Worm (Caenorhabditis elegans): ENCODE data around the gene R04B3.1.

R04B3.1 gene

ce11 chrX:2439728-2440127, 31.5 kb downstream of the R04B3.1 start (continued):
- TF ChIP-seq mes-2 (tag; optimal IDR thresholded peaks at IDR 0.05; ENCODE audit: poor library complexity, severe bottlenecking) (no peak), fkh-10 (GFP tag; optimal IDR thresholded peaks at IDR 0.05) (no peak), nhr-48 (tag; optimal IDR thresholded peaks at IDR 0.05) (no peak), pqm-1 (tag; optimal IDR thresholded peaks at IDR 0.05) (peak; percentile 67), attf-4 (tag; optimal IDR thresholded peaks at IDR 0.05) (no peak), T26A8.4 (GFP tag; IDR thresholded peaks at IDR 0.05) (no peak), F26F4.8 (GFP tag; conservative IDR thresholded peaks at IDR 0.05) (no peak), nhr-77 (tag; optimal IDR thresholded peaks at IDR 0.05) (peak; percentile 46), nhr-237 (tag; optimal IDR thresholded peaks at IDR 0.05) (no peak)

- TF ChIP-seq hlh-30 (tag; optimal IDR thresholded peaks at IDR 0.05; ENCODE audit: insufficient read depth) (peak; percentile 41), madf-9 (GFP tag; conservative IDR thresholded peaks at IDR 0.05) (no peak)
These were observed 31.9 kb downstream of the R04B3.1 start for ce11 chrX:2439309-2439708.

- TF ChIP-seq lsy-2 (tag; optimal IDR thresholded peaks at IDR 0.05) (no peak), lin-1 (GFP tag; IDR thresholded peaks at IDR 0.05) (no peak), zfp-2 (tag; optimal IDR thresholded peaks at IDR 0.05) (no peak)
These were observed 32.3 kb downstream of the R04B3.1 start, which contains the start of gene gid-2 for ce11 chrX:2438857-2439256. TSS of gene gid-2 (minus strand) at chrX:2438957.

ce11 chrX:2435353-2435752, 35.9 kb downstream of the R04B3.1 start:
- no peak for TF ChIP-seq lin-39 (tag; optimal IDR thresholded peaks at IDR 0.05)
- peak; percentile 14 for TF ChIP-seq dve-1 (tag; optimal IDR thresholded peaks at IDR 0.05; ENCODE audit: insufficient read depth)
- TF ChIP-seq dmd-8 (GFP tag; IDR thresholded peaks at IDR 0.05) = 0 out of 2 replicates have a peak, but pooled peaks have one; percentile 39
- no peak for TF ChIP-seq saeg-2 (GFP tag; IDR thresholded peaks at IDR 0.05)
- TF ChIP-seq fkh-10 (GFP tag; optimal IDR thresholded peaks at IDR 0.05) = no peak
- no peak for TF ChIP-seq mes-2 (tag; optimal IDR thresholded peaks at IDR 0.05; ENCODE audit: poor library complexity, severe bottlenecking)
- TF ChIP-seq T26A8.4 (GFP tag; IDR thresholded peaks at IDR 0.05) = no peak
- peak; percentile 19 for TF ChIP-seq lin-13 (GFP tag; optimal IDR thresholded peaks at IDR 0.05)
- no peak for TF ChIP-seq mxl-2 (GFP tag; conservative IDR thresholded peaks at IDR 0.05)
- no peak for TF ChIP-seq D1046.2 (GFP tag; IDR thresholded peaks at IDR 0.05)
- no peak for TF ChIP-seq ceh-20 (GFP tag; IDR thresholded peaks at IDR 0.05)
- TF ChIP-seq Y5F2A.4 (GFP tag; optimal IDR thresholded peaks at IDR 0.05) = no peak
- TF ChIP-seq zip-11 (GFP tag; IDR thresholded peaks at IDR 0.05) = no peak
- TF ChIP-seq dmd-9 (GFP tag; IDR thresholded peaks at IDR 0.05) = no peak
- TF ChIP-seq hlh-11 (tag; optimal IDR thresholded peaks at IDR 0.05) = peak; percentile 35
- 0 out of 2 replicates have a peak, but pooled peaks have one; percentile 9 for TF ChIP-seq hmg-1.1 (GFP tag; IDR thresholded peaks at IDR 0.05)
- peak; percentile 29 for TF ChIP-seq nhr-48 (tag; optimal IDR thresholded peaks at IDR 0.05)
- no peak for TF ChIP-seq tra-1 (GFP tag; IDR thresholded peaks at IDR 0.05)
- TF ChIP-seq set-16 (GFP tag; IDR thresholded peaks at IDR 0.05) = peak; percentile 35; the same call in 1 of the 2 replicates
- no peak for TF ChIP-seq F37D6.2 (tag; optimal IDR thresholded peaks at IDR 0.05)
- peak; percentile 60 for TF ChIP-seq dmd-6 (GFP tag; IDR thresholded peaks at IDR 0.05)

ce11 chrX:2433805-2434204, 37.4 kb downstream of the R04B3.1 start:
- TF ChIP-seq Y5F2A.4 (GFP tag; optimal IDR thresholded peaks at IDR 0.05) = no peak
- TF ChIP-seq pha-4 (GFP tag; IDR thresholded peaks at IDR 0.05) = no peak
- no peak for TF ChIP-seq pha-4 (tag; optimal IDR thresholded peaks at IDR 0.05)
- no peak for TF ChIP-seq dpl-1 (GFP tag; optimal IDR thresholded peaks at IDR 0.05)
- TF ChIP-seq unc-62 (GFP tag; optimal IDR thresholded peaks at IDR 0.05 in 1 of 2) = peak in 1 of 2 experiments; percentile 64
- TF ChIP-seq unc-62 (tag; optimal IDR thresholded peaks at IDR 0.05) = no peak
- no peak for TF ChIP-seq dmd-6 (GFP tag; IDR thresholded peaks at IDR 0.05)
- no peak for TF ChIP-seq nhr-77 (tag; optimal IDR thresholded peaks at IDR 0.05)
- no peak for TF ChIP-seq nhr-237 (tag; optimal IDR thresholded peaks at IDR 0.05)
- no peak for TF ChIP-seq daf-8 (GFP tag; IDR thresholded peaks at IDR 0.05)
- TF ChIP-seq ceh-20 (GFP tag; IDR thresholded peaks at IDR 0.05) = no peak
- TF ChIP-seq lin-39 (tag; optimal IDR thresholded peaks at IDR 0.05) = no peak
- TF ChIP-seq nhr-11 (tag; optimal IDR thresholded peaks at IDR 0.05) = no peak
- no peak for TF ChIP-seq snpc-1.2 (GFP tag; IDR thresholded peaks at IDR 0.05)
- no peak for TF ChIP-seq spr-1 (tag; optimal IDR thresholded peaks at IDR 0.05)
- TF ChIP-seq cey-2 (tag; optimal IDR thresholded peaks at IDR 0.05; ENCODE audit: borderline replicate concordance, insufficient read depth) = no peak
- TF ChIP-seq hlh-30 (tag; optimal IDR thresholded peaks at IDR 0.05; ENCODE audit: insufficient read depth) = peak; percentile 61
- no peak for TF ChIP-seq mxl-2 (GFP tag; conservative IDR thresholded peaks at IDR 0.05)
- TF ChIP-seq hlh-11 (tag; optimal IDR thresholded peaks at IDR 0.05) = peak; percentile 26
- TF ChIP-seq F10B5.3 (tag; optimal IDR thresholded peaks at IDR 0.05) = peak; percentile 28
- no peak for TF ChIP-seq ces-1 (GFP tag; optimal IDR thresholded peaks at IDR 0.05)

All from whole organism, L4 larva.